Worm (Caenorhabditis elegans) whole organism, L2 larva: ENCODE measurements around the gene F47D2.11.

ENCODE experiments used
- elt-3 ChIP-seq: sonication (generic microtip); optimal IDR thresholded peaks from 2 replicates; lab custom pipeline; 2017; ENCODE audit warnings: missing biosample characterization, missing genetic modification characterization
- unc-62 ChIP-seq: fragments of 150-350 bp; optimal IDR thresholded peaks from 2 replicates; lab custom pipeline; 2014; ENCODE audit warnings: missing biosample characterization, missing genetic modification reagents, missing genetic modification characterization

- TF ChIP-seq elt-3 (tag; lab: Kevin White, UChicago) (no peak), unc-62 (GFP tag; lab: Kevin White, UChicago) (no peak)
Measured at ce11 chrV:4325415-4325814, 29.6 kb upstream of the F47D2.11 start, which contains the start of gene nhr-125.
